Fruit fly (Drosophila melanogaster) whole organism, prepupa: ENCODE results near the gene MFS18.

Experiments
- CG32006 ChIP-seq: fragments of 200-800 bp; sonication (Bioruptor generic); optimal IDR thresholded peaks from 3 replicates; lab custom pipeline; 2017; ENCODE audit warnings: missing biosample characterization, mild to moderate bottlenecking, missing genetic modification characterization
- CG3919 ChIP-seq: fragments of 200-800 bp; sonication (Bioruptor generic); optimal IDR thresholded peaks from 3 replicates; lab custom pipeline; 2016; ENCODE audit warnings: missing biosample characterization, missing genetic modification characterization
- CG4318 ChIP-seq: fragments of 200-800 bp; sonication (Bioruptor generic); optimal IDR thresholded peaks from 3 replicates; lab custom pipeline; 2017; ENCODE audit warnings: missing biosample characterization, mild to moderate bottlenecking, missing genetic modification characterization
- CG6792 ChIP-seq: fragments of 200-800 bp; sonication (Bioruptor generic); optimal IDR thresholded peaks from 3 replicates; lab custom pipeline; 2016; ENCODE audit warnings: missing biosample characterization, missing genetic modification characterization
- CG6854 ChIP-seq: fragments of 200-800 bp; sonication (Bioruptor generic); optimal IDR thresholded peaks from 2 replicates; lab custom pipeline; 2017; ENCODE audit warnings: missing biosample characterization, mild to moderate bottlenecking, missing genetic modification characterization
- CG7368 ChIP-seq: fragments of 200-800 bp; sonication (Bioruptor generic); optimal IDR thresholded peaks from 3 replicates; lab custom pipeline; 2016; ENCODE audit warnings: missing biosample characterization, missing genetic modification characterization
- CG8632 ChIP-seq: fragments of 200-800 bp; sonication (Bioruptor generic); optimal IDR thresholded peaks from 3 replicates; lab custom pipeline; 2016; ENCODE audit warnings: missing biosample characterization, missing genetic modification characterization
- Ets96B ChIP-seq: fragments of 200-800 bp; optimal IDR thresholded peaks from 2 replicates; lab custom pipeline; 2019; ENCODE audit warnings: missing biosample characterization, mild to moderate bottlenecking, missing genetic modification characterization, moderate library complexity
- Hr38 ChIP-seq: sonication (Bioruptor generic); optimal IDR thresholded peaks from 2 replicates; lab custom pipeline; 2016; ENCODE audit warnings: missing biosample characterization, missing genetic modification characterization
- Hr4 ChIP-seq: fragments of 200-800 bp; sonication (Bioruptor generic); optimal IDR thresholded peaks from 3 replicates; lab custom pipeline; 2016; ENCODE audit warnings: missing biosample characterization, missing genetic modification characterization
- Lpt ChIP-seq: fragments of 200-800 bp; sonication (Bioruptor generic); optimal IDR thresholded peaks from 3 replicates; lab custom pipeline; 2016; ENCODE audit warnings: missing biosample characterization, missing genetic modification characterization
- Sox14 ChIP-seq: fragments of 200-800 bp; sonication (Bioruptor generic); optimal IDR thresholded peaks from 3 replicates; lab custom pipeline; 2016; ENCODE audit warnings: missing biosample characterization, missing genetic modification characterization
- acj6 ChIP-seq: fragments of 200-800 bp; sonication (Bioruptor generic); optimal IDR thresholded peaks from 3 replicates; lab custom pipeline; 2016; ENCODE audit warnings: missing biosample characterization, missing genetic modification characterization
- dsx ChIP-seq: fragments of 200-800 bp; optimal IDR thresholded peaks from 3 replicates; lab custom pipeline; 2019; ENCODE audit warnings: missing biosample characterization, mild to moderate bottlenecking, missing genetic modification characterization, moderate library complexity; ENCODE audit not compliant: poor library complexity, severe bottlenecking

- TF ChIP-seq CG7368 (no peak), Ets96B (tag; lab: Kevin White, UChicago) (no peak), dsx (GFP tag; lab: Kevin White, UChicago) (no peak), CG4318 (GFP tag; lab: Kevin White, UChicago) (no peak), acj6 (GFP tag; lab: Kevin White, UChicago) (no peak), CG6854 (GFP tag; lab: Kevin White, UChicago) (no peak), Lpt (GFP tag; lab: Kevin White, UChicago) (no peak), Hr38 (GFP tag; lab: Kevin White, UChicago) (no peak), Hr4 (GFP tag; lab: Kevin White, UChicago) (no peak), Sox14 (GFP tag; lab: Kevin White, UChicago) (no peak), CG6792 (GFP tag; lab: Kevin White, UChicago) (no peak), CG3919 (GFP tag; lab: Kevin White, UChicago) (no peak), CG32006 (GFP tag; lab: Kevin White, UChicago) (no peak), CG8632 (GFP tag; lab: Kevin White, UChicago) (no peak)
These were observed 30.5 kb downstream of the MFS18 start for dm6 chr2L:4417982-4418381.
